Fruit fly (Drosophila melanogaster) whole organism, wandering third instar larva: ENCODE measurements around the gene TORIP.

Source experiments
- Abd-B ChIP-seq: fragments of >200 bp; optimal IDR thresholded peaks from 2 replicates; lab custom pipeline; 2017; ENCODE audit warnings: missing biosample characterization, missing genetic modification characterization
- CG32264 ChIP-seq: fragments of 200-800 bp; sonication (Bioruptor generic); optimal IDR thresholded peaks from 2 replicates; lab custom pipeline; 2016; ENCODE audit warnings: missing biosample characterization, missing genetic modification characterization
- CG9705 ChIP-seq: fragments of 200-800 bp; sonication (Bioruptor generic); optimal IDR thresholded peaks from 2 replicates; lab custom pipeline; 2018; ENCODE audit warnings: missing biosample characterization, mild to moderate bottlenecking, missing genetic modification characterization
- CrebA ChIP-seq: fragments of 200-800 bp; sonication (Bioruptor generic); optimal IDR thresholded peaks from 2 replicates; lab custom pipeline; 2016; ENCODE audit warnings: missing biosample characterization, mild to moderate bottlenecking, missing genetic modification characterization, borderline replicate concordance
- Dfd ChIP-seq: fragments of >200 bp; optimal IDR thresholded peaks from 2 replicates; lab custom pipeline; 2017; ENCODE audit warnings: missing biosample characterization, missing genetic modification characterization
- Dif ChIP-seq: fragments of 200-275, 200-300 bp; sonication (Bioruptor generic); optimal IDR thresholded peaks from 2 replicates; lab custom pipeline; 2018; ENCODE audit warnings: missing biosample characterization, missing genetic modification characterization; ENCODE audit not compliant: partially characterized antibody
- GATAd ChIP-seq: sonication (Bioruptor generic); optimal IDR thresholded peaks from 2 replicates; lab custom pipeline; 2016; ENCODE audit warnings: missing biosample characterization, missing genetic modification characterization
- HLH106 ChIP-seq: fragments of 200-800 bp; optimal IDR thresholded peaks from 3 replicates; lab custom pipeline; 2019; ENCODE audit warnings: missing biosample characterization, mild to moderate bottlenecking, missing genetic modification characterization, moderate library complexity
- Hnf4 ChIP-seq: fragments of 200-800 bp; sonication (Bioruptor generic); optimal IDR thresholded peaks from 2 replicates; lab custom pipeline; 2016; ENCODE audit warnings: missing biosample characterization, mild to moderate bottlenecking, missing genetic modification characterization
- Hr83 ChIP-seq: fragments of 200-300 bp; sonication (Bioruptor generic); optimal IDR thresholded peaks from 2 replicates; lab custom pipeline; 2016; ENCODE audit warnings: missing biosample characterization, mild to moderate bottlenecking, missing genetic modification characterization, moderate library complexity; ENCODE audit not compliant: poor library complexity, severe bottlenecking
- Jra ChIP-seq: sonication (Bioruptor generic); optimal IDR thresholded peaks from 2 replicates; lab custom pipeline; 2016; ENCODE audit warnings: missing biosample characterization, missing genetic modification characterization
- Mio ChIP-seq: sonication (Bioruptor generic); optimal IDR thresholded peaks from 2 replicates; lab custom pipeline; 2016; ENCODE audit warnings: missing biosample characterization, missing genetic modification characterization
- Myc ChIP-seq: fragments of >200 bp; optimal IDR thresholded peaks from 2 replicates; lab custom pipeline; 2017
- N ChIP-seq: fragments of >200 bp; optimal IDR thresholded peaks from 2 replicates; lab custom pipeline; 2018; ENCODE audit warnings: missing biosample characterization, missing external identifiers, missing genetic modification characterization
- OdsH ChIP-seq: fragments of 200-800 bp; sonication (Bioruptor generic); optimal IDR thresholded peaks from 2 replicates; lab custom pipeline; 2016; ENCODE audit warnings: missing biosample characterization, mild to moderate bottlenecking, missing genetic modification characterization
- Rel ChIP-seq, 2 experiments: fragments of 200-800 bp; sonication (Bioruptor generic) in 1 of 2; optimal IDR thresholded peaks; 2 replicates in 1 of 2; 3 replicates in 1 of 2; lab custom pipeline; 2016 to 2019; ENCODE audit warnings: mild to moderate bottlenecking in 2 of 2, missing biosample characterization in 2 of 2, missing genetic modification characterization in 2 of 2, moderate library complexity in 1 of 2
- Sp1 ChIP-seq: fragments of 200-800 bp; sonication (Bioruptor generic); optimal IDR thresholded peaks from 3 replicates; lab custom pipeline; 2019; ENCODE audit warnings: missing biosample characterization, mild to moderate bottlenecking, missing genetic modification characterization, moderate library complexity
- Vsx2 ChIP-seq: fragments of 200-300, 225-300 bp; sonication (Bioruptor generic); optimal IDR thresholded peaks from 2 replicates; lab custom pipeline; 2018; ENCODE audit warnings: missing biosample characterization, missing genetic modification characterization; ENCODE audit not compliant: partially characterized antibody
- br ChIP-seq: fragments of 200-800 bp; sonication (Bioruptor generic); optimal IDR thresholded peaks from 2 replicates; lab custom pipeline; 2016; ENCODE audit warnings: missing biosample characterization, missing genetic modification characterization
- brk ChIP-seq: fragments of 200-800 bp; sonication (Bioruptor generic); optimal IDR thresholded peaks from 2 replicates; lab custom pipeline; 2016; ENCODE audit warnings: missing biosample characterization, mild to moderate bottlenecking, missing genetic modification characterization
- dl ChIP-seq, 2 experiments: fragments of 175-275, 200-275 bp in 1 of 2; fragments of 200-275 bp in 1 of 2; sonication (Bioruptor generic); optimal IDR thresholded peaks; lab custom pipeline; 2018; ENCODE audit warnings: mild to moderate bottlenecking in 2 of 2, missing biosample characterization in 2 of 2, missing genetic modification characterization in 2 of 2, moderate library complexity in 2 of 2; ENCODE audit not compliant: partially characterized antibody in 2 of 2, insufficient read depth in 1 of 2
- dmrt93B ChIP-seq: fragments of 200-800 bp; sonication (Bioruptor generic); optimal IDR thresholded peaks from 2 replicates; lab custom pipeline; 2018; ENCODE audit warnings: missing biosample characterization, mild to moderate bottlenecking, missing genetic modification characterization
- dsf ChIP-seq: sonication (Bioruptor generic); optimal IDR thresholded peaks from 2 replicates; lab custom pipeline; 2016; ENCODE audit warnings: missing biosample characterization, missing genetic modification characterization, borderline replicate concordance
- ey ChIP-seq: fragments of 200-800 bp; sonication (Bioruptor generic); optimal IDR thresholded peaks from 2 replicates; lab custom pipeline; 2016; ENCODE audit warnings: missing biosample characterization, missing genetic modification characterization
- foxo ChIP-seq, 2 experiments: fragments of 200-800 bp; sonication (Bioruptor generic); optimal IDR thresholded peaks; 2 replicates in 1 of 2; 3 replicates in 1 of 2; lab custom pipeline; 2016 to 2017; ENCODE audit warnings: missing biosample characterization in 2 of 2, missing genetic modification characterization in 2 of 2
- fru ChIP-seq: fragments of 200-800 bp; sonication (Bioruptor generic); optimal IDR thresholded peaks from 3 replicates; lab custom pipeline; 2016; ENCODE audit warnings: missing biosample characterization, mild to moderate bottlenecking, missing genetic modification characterization
- h ChIP-seq: fragments of 200-800 bp; sonication (Bioruptor generic); optimal IDR thresholded peaks from 3 replicates; lab custom pipeline; 2016; ENCODE audit warnings: missing biosample characterization, mild to moderate bottlenecking, missing genetic modification characterization
- jim ChIP-seq: fragments of 175-275, 200-325 bp; sonication (Bioruptor generic); optimal IDR thresholded peaks from 2 replicates; lab custom pipeline; 2016; ENCODE audit warnings: missing biosample characterization, mild to moderate bottlenecking, missing genetic modification characterization
- lola ChIP-seq: fragments of >200 bp; optimal IDR thresholded peaks from 2 replicates; lab custom pipeline; 2017; ENCODE audit warnings: missing biosample characterization, missing genetic modification characterization
- pan ChIP-seq: fragments of >200 bp; optimal IDR thresholded peaks from 2 replicates; lab custom pipeline; 2017
- psq ChIP-seq: fragments of 200-800 bp; sonication (Bioruptor generic); optimal IDR thresholded peaks from 3 replicates; lab custom pipeline; 2017; ENCODE audit warnings: missing biosample characterization, mild to moderate bottlenecking, missing genetic modification characterization, moderate library complexity
- rgr ChIP-seq: fragments of 200-800 bp; sonication (Bioruptor generic); optimal IDR thresholded peaks from 3 replicates; lab custom pipeline; 2016; ENCODE audit warnings: missing biosample characterization, mild to moderate bottlenecking, missing genetic modification characterization
- sage ChIP-seq: fragments of 200-800 bp; sonication (Bioruptor generic); optimal IDR thresholded peaks from 2 replicates; lab custom pipeline; 2016; ENCODE audit warnings: missing biosample characterization, mild to moderate bottlenecking, missing genetic modification characterization
- sv ChIP-seq: fragments of 200-800 bp; sonication (Bioruptor generic); optimal IDR thresholded peaks from 3 replicates; lab custom pipeline; 2016; ENCODE audit warnings: missing biosample characterization, missing genetic modification characterization
- tai ChIP-seq: sonication (Bioruptor generic); optimal IDR thresholded peaks from 2 replicates; lab custom pipeline; 2016; ENCODE audit warnings: missing biosample characterization, missing genetic modification characterization
- usp ChIP-seq: fragments of >200 bp; optimal IDR thresholded peaks from 2 replicates; lab custom pipeline; 2017; ENCODE audit warnings: missing biosample characterization, missing genetic modification characterization
- woc ChIP-seq: sonication (Bioruptor generic); optimal IDR thresholded peaks from 2 replicates; lab custom pipeline; 2016; ENCODE audit warnings: missing biosample characterization, mild to moderate bottlenecking, missing genetic modification characterization

TORIP gene

dm6 chr3L:19818701-19819100 is 13.8 kb upstream of the TORIP start:
- TF ChIP-seq Sp1 (GFP tag; lab: Kevin White, UChicago) (no peak), sv (GFP tag; lab: Kevin White, UChicago) (no peak), dsf (GFP tag; lab: Kevin White, UChicago) (no peak), Rel (GFP tag; optimal IDR thresholded peaks at IDR 0.05; lab: Kevin White, UChicago) (no peak), Rel (tag; optimal IDR thresholded peaks at IDR 0.05; lab: Kevin White, UChicago) (no peak), woc (GFP tag; lab: Kevin White, UChicago) (no peak)

dm6 chr3L:19817807-19818531 is 13.1 kb upstream of the TORIP start, which contains the start of the genes Fibp and Deaf1:
Fibp (minus strand) TSS chr3L:19817967.
Deaf1 (plus strand) TSS chr3L:19818174.
- peak; percentile 69 for TF ChIP-seq psq (GFP tag; lab: Kevin White, UChicago)
- peak; percentile 79 for TF ChIP-seq rgr
- no peak for TF ChIP-seq tai (GFP tag; lab: Kevin White, UChicago)
- TF ChIP-seq foxo (GFP tag; optimal IDR thresholded peaks at IDR 0.05; lab: Kevin White, UChicago) = peak in 1 of 2 experiments; percentile 84
- peak; percentile 90 for TF ChIP-seq woc (GFP tag; lab: Kevin White, UChicago)
- TF ChIP-seq CG32264 (GFP tag; lab: Kevin White, UChicago) = peak; percentile 33
- TF ChIP-seq Mio (GFP tag; lab: Kevin White, UChicago) = peak; percentile 8
- peak; percentile 88 for TF ChIP-seq Jra
- peak; percentile 82 for TF ChIP-seq fru (GFP tag; lab: Kevin White, UChicago)
- no peak for TF ChIP-seq jim
- TF ChIP-seq GATAd (GFP tag; lab: Kevin White, UChicago) = peak; percentile 82
- TF ChIP-seq Vsx2 (GFP tag; lab: Kevin White, UChicago) = no peak
- peak; percentile 78 for TF ChIP-seq Sp1 (GFP tag; lab: Kevin White, UChicago)
- peak; percentile 82 for TF ChIP-seq HLH106 (tag; lab: Kevin White, UChicago)
- TF ChIP-seq dmrt93B = no peak
- TF ChIP-seq br = peak; percentile 81
- TF ChIP-seq sv (GFP tag; lab: Kevin White, UChicago) = peak; percentile 74
- peak; percentile 76 for TF ChIP-seq ey (GFP tag; lab: Kevin White, UChicago)
- TF ChIP-seq usp (GFP tag; lab: Kevin White, UChicago) = no peak
- TF ChIP-seq CG9705 (GFP tag; lab: Kevin White, UChicago) = peak; percentile 59
- TF ChIP-seq h (GFP tag; lab: Kevin White, UChicago) = peak; percentile 83
- peak; percentile 85 for TF ChIP-seq Hnf4
- TF ChIP-seq Rel (GFP tag; optimal IDR thresholded peaks at IDR 0.05; lab: Kevin White, UChicago) = no peak
- no peak for TF ChIP-seq Rel (tag; optimal IDR thresholded peaks at IDR 0.05; lab: Kevin White, UChicago)
- TF ChIP-seq Abd-B = no peak
- peak; percentile 50 for TF ChIP-seq dsf (GFP tag; lab: Kevin White, UChicago)
- no peak for TF ChIP-seq lola (GFP tag; lab: Kevin White, UChicago)
- peak; percentile 67 for TF ChIP-seq Hr83
- no peak for TF ChIP-seq Dif
- no peak for TF ChIP-seq CrebA (GFP tag; lab: Kevin White, UChicago)
- TF ChIP-seq OdsH (GFP tag; lab: Kevin White, UChicago) = peak; percentile 78
- TF ChIP-seq Dfd (GFP tag; lab: Kevin White, UChicago) = no peak

- TF ChIP-seq rgr (no peak), Hr83 (no peak), ey (GFP tag; lab: Kevin White, UChicago) (peak; percentile 15), pan (lab: Kevin White, UChicago) (no peak), Rel (GFP tag; optimal IDR thresholded peaks at IDR 0.05; lab: Kevin White, UChicago) (no peak), Rel (tag; optimal IDR thresholded peaks at IDR 0.05; lab: Kevin White, UChicago) (peak; percentile 42), woc (GFP tag; lab: Kevin White, UChicago) (no peak), CG9705 (GFP tag; lab: Kevin White, UChicago) (no peak), usp (GFP tag; lab: Kevin White, UChicago) (no peak), h (GFP tag; lab: Kevin White, UChicago) (no peak), Abd-B (no peak), psq (GFP tag; lab: Kevin White, UChicago) (peak; percentile 10), brk (GFP tag; lab: Kevin White, UChicago) (no peak), dmrt93B (no peak), sage (GFP tag; lab: Kevin White, UChicago) (no peak), Myc (lab: Kevin White, UChicago) (no peak), sv (GFP tag; lab: Kevin White, UChicago) (no peak), Mio (GFP tag; lab: Kevin White, UChicago) (no peak), Sp1 (GFP tag; lab: Kevin White, UChicago) (peak; percentile 39), OdsH (GFP tag; lab: Kevin White, UChicago) (peak; percentile 8), tai (GFP tag; lab: Kevin White, UChicago) (no peak), Vsx2 (GFP tag; lab: Kevin White, UChicago) (no peak), foxo (GFP tag; optimal IDR thresholded peaks at IDR 0.05; lab: Kevin White, UChicago) (no peak), br (no peak), Dfd (GFP tag; lab: Kevin White, UChicago) (no peak), CrebA (GFP tag; lab: Kevin White, UChicago) (no peak), dsf (GFP tag; lab: Kevin White, UChicago) (no peak), Hnf4 (no peak), HLH106 (tag; lab: Kevin White, UChicago) (no peak), lola (GFP tag; lab: Kevin White, UChicago) (no peak), dl (GFP tag; optimal IDR thresholded peaks at IDR 0.05; lab: Kevin White, UChicago; ENCODE audit: insufficient read depth in 1 of 2, partially characterized antibody in 2 of 2) (no peak), CG32264 (GFP tag; lab: Kevin White, UChicago) (no peak), N (GFP tag; lab: Kevin White, UChicago) (peak; percentile 39), fru (GFP tag; lab: Kevin White, UChicago) (no peak), Jra (no peak)
Measured at dm6 chr3L:19815472-19816150, 10.7 kb upstream of the TORIP start, which contains the start of gene cyc. cyc (minus strand) TSS chr3L:19815938.
